Worm (Caenorhabditis elegans): ENCODE measurements around the gene M01H9.5.

Gene M01H9.5

DNA sequence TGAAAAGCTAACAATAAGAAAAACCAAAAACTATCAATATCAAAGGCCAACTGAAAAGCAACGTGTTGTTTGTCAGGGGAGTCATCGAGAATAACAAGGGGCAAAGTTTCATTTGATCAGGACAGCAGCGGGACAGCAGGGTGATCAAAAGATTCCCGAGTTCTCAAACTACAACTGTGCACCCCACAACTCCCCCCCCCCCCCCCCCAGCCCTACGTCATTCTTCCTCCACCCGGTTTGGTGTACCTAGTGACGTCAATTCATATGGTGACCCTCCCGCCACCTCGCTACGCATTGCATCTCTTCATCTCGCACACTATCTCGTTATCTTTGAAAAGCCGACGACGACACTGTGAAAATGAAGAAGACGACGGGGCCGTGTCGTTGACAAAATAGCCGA lies 8.5 kb downstream of the M01H9.5 start:
- no peak for TF ChIP-seq nhr-12 (tag; optimal IDR thresholded peaks at IDR 0.05)

DNA sequence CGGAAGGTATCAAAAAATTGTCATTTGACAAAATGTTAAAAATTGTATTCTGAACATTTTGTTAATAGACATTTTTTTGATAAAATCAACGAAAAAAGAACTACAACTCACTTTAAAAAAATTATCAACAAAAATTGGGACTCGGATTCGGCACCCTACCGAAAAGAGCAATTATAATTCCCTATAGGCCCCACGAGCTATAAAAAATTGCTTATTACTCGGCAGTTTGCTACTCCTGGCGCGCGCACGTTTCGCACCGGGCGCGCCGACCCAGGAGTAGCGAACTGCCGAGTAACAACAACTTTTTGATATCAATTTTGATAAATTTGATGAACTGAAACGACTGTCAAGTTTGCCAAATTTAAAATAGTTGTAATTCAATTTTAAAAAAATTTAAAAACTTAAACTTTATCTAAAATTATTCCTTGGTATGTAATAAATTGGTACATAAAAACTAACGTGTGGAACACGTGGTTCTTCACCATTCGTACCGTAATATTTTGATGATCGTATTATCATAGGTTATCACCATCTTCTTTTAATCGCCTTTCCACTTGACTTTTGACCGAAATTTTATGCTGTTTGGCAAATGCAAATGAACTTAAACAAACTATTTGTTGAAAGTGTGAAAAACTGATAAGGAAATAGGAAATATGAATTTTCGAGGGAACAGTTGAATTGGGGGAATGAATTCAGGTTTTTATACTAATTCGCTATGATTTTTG lies 10.2 kb downstream of the M01H9.5 start:
- TF ChIP-seq hlh-1 (tag; optimal IDR thresholded peaks at IDR 0.05) (no peak), tbx-8 (GFP tag; optimal IDR thresholded peaks at IDR 0.05) (no peak), nhr-2 (tag; optimal IDR thresholded peaks at IDR 0.05) (no peak), nhr-28 (tag; optimal IDR thresholded peaks at IDR 0.05) (no peak), unc-62 (GFP tag; optimal IDR thresholded peaks at IDR 0.05) (no peak), unc-39 (tag; optimal IDR thresholded peaks at IDR 0.05) (no peak), lsy-2 (tag; optimal IDR thresholded peaks at IDR 0.05) (no peak), ceh-83 (GFP tag; optimal IDR thresholded peaks at IDR 0.05) (no peak), drap-1 (GFP tag; optimal IDR thresholded peaks at IDR 0.05) (no peak), bed-3 (GFP tag; optimal IDR thresholded peaks at IDR 0.05) (no peak), sptf-1 (tag; optimal IDR thresholded peaks at IDR 0.05) (no peak), elt-1 (tag; optimal IDR thresholded peaks at IDR 0.05; ENCODE audit: borderline replicate concordance, insufficient read depth) (no peak), blmp-1 (tag; optimal IDR thresholded peaks at IDR 0.05) (no peak)

DNA sequence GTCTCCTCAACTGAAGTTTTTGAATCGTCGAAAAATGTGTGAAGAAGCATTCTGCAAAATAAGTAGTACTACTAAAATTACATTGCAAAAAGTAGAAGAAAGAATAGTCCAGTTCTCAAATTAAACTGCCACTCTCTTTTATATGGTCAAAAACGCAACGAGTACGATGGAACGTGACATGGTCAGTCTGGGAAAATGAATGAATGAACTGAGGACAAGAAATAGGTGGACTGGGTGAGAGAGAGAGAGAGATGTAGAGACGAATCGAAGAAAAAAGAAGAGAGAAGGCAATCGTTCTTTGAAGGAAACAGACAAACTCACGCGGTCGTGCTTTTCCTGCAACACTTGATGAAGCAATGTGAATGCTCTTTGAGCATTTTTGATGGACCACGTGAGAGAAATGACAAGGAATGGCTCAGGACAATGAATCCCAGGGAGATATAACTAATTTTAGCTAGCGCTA lies 11.8 kb downstream of the M01H9.5 start, which contains the start of gene M01H9.3:
Gene M01H9.3, minus strand, starts transcription at position 51 of the 463 bp plus-strand sequence.
- TF ChIP-seq sptf-1 (tag; optimal IDR thresholded peaks at IDR 0.05) (no peak), mep-1 (tag; optimal IDR thresholded peaks at IDR 0.05) (peak; percentile 19), unc-120 (tag; optimal IDR thresholded peaks at IDR 0.05; ENCODE audit: poor library complexity, severe bottlenecking) (peak; percentile 35)

ce11 chrIV:4478612-4479011 lies 13.3 kb downstream of the M01H9.5 start:
- TF ChIP-seq unc-120 (tag; optimal IDR thresholded peaks at IDR 0.05; ENCODE audit: poor library complexity, severe bottlenecking) (no peak), nhr-76 (tag; optimal IDR thresholded peaks at IDR 0.05) (no peak), ceh-83 (GFP tag; optimal IDR thresholded peaks at IDR 0.05) (no peak), tbx-8 (GFP tag; optimal IDR thresholded peaks at IDR 0.05) (no peak), hlh-1 (tag; optimal IDR thresholded peaks at IDR 0.05) (no peak), elt-3 (tag; optimal IDR thresholded peaks at IDR 0.05) (no peak), unc-62 (GFP tag; optimal IDR thresholded peaks at IDR 0.05) (no peak)

DNA sequence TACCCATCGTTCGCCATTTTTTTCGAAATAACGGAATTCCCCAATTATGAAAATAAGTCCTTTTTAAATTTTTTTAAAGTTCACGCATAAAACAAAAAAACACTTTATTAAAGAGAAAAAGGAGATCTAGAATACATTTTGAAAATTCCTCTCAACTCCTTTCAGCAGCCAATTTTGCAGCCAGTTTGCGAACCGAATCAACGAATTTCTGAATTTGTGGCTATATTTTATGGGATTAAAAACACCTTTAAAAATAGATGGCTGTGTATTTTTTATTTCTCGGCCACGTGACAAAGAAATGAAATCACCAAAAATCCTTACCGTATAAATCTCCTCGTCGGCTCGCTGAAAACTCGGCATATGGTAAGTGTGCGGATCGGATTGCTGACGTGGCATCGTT lies 14.7 kb downstream of the M01H9.5 start, which contains the start of gene M01H9.10:
Gene M01H9.10, minus strand, starts transcription at position 101 of the 400 bp plus-strand sequence.
- TF ChIP-seq nhr-12 (tag; optimal IDR thresholded peaks at IDR 0.05) (no peak), sem-2 (GFP tag; optimal IDR thresholded peaks at IDR 0.05) (no peak), ceh-39 (tag; optimal IDR thresholded peaks at IDR 0.05) (no peak)

ce11 chrIV:4481298-4481697 lies 16.0 kb downstream of the M01H9.5 start:
- TF ChIP-seq mep-1 (tag; optimal IDR thresholded peaks at IDR 0.05) = no peak
- TF ChIP-seq blmp-1 (tag; optimal IDR thresholded peaks at IDR 0.05) = no peak
- TF ChIP-seq elt-3 (tag; optimal IDR thresholded peaks at IDR 0.05) = no peak
- no peak for TF ChIP-seq sptf-1 (tag; optimal IDR thresholded peaks at IDR 0.05)
- TF ChIP-seq M03D4.4 (tag; optimal IDR thresholded peaks at IDR 0.05) = no peak
- no peak for TF ChIP-seq tbx-8 (GFP tag; optimal IDR thresholded peaks at IDR 0.05)
- TF ChIP-seq nhr-28 (tag; optimal IDR thresholded peaks at IDR 0.05) = no peak
- TF ChIP-seq flh-1 (GFP tag; optimal IDR thresholded peaks at IDR 0.05) = no peak
- no peak for TF ChIP-seq nhr-237 (tag; optimal IDR thresholded peaks at IDR 0.05)
- TF ChIP-seq pha-4 (tag; optimal IDR thresholded peaks at IDR 0.05) = no peak
- TF ChIP-seq lsy-2 (tag; optimal IDR thresholded peaks at IDR 0.05) = no peak

DNA sequence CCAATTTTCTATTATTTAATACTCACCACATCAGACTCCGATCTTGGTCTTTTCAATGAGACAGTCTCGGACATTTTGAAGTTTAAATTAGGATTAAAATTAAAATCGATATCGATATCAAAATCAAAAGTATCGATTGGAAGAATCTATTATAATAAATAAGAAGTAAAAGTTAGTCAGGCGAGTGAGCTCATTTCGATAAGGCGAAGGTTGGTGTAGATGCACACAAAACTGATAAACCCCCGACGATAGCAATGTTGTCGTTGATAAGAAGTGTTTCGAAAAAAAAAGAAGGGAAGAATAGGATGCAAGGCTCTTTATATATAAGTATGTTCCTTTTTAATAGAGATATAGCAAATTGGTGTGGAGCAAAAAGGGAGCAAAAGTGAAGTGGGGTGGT lies 17.2 kb downstream of the M01H9.5 start, which contains the start of gene M01H9.4:
Gene M01H9.4, minus strand, starts transcription at position 379 of the 400 bp plus-strand sequence.
- TF ChIP-seq ceh-83 (GFP tag; optimal IDR thresholded peaks at IDR 0.05) (no peak), bed-3 (GFP tag; optimal IDR thresholded peaks at IDR 0.05) (no peak), mls-2 (tag; optimal IDR thresholded peaks at IDR 0.05) (no peak), unc-39 (tag; optimal IDR thresholded peaks at IDR 0.05) (no peak), M03D4.4 (tag; optimal IDR thresholded peaks at IDR 0.05) (no peak), sptf-1 (tag; optimal IDR thresholded peaks at IDR 0.05) (no peak), nhr-2 (tag; optimal IDR thresholded peaks at IDR 0.05) (no peak), lin-32 (GFP tag; optimal IDR thresholded peaks at IDR 0.05) (no peak), unc-120 (tag; optimal IDR thresholded peaks at IDR 0.05; ENCODE audit: poor library complexity, severe bottlenecking) (no peak), tbx-8 (GFP tag; optimal IDR thresholded peaks at IDR 0.05) (no peak), blmp-1 (tag; optimal IDR thresholded peaks at IDR 0.05) (no peak), flh-1 (GFP tag; optimal IDR thresholded peaks at IDR 0.05) (no peak), snpc-4 (tag; optimal IDR thresholded peaks at IDR 0.05) (no peak), sem-2 (GFP tag; optimal IDR thresholded peaks at IDR 0.05) (no peak), ham-2 (GFP tag; optimal IDR thresholded peaks at IDR 0.05) (no peak), lin-13 (tag; optimal IDR thresholded peaks at IDR 0.05) (no peak)

Data from whole organism, mixed stage, embryonic.